Worm (Caenorhabditis elegans): ENCODE data around the gene math-40.

- TF ChIP-seq him-1 (tag; optimal IDR thresholded peaks at IDR 0.05), result no peak
- no peak for TF ChIP-seq dao-5 (tag; optimal IDR thresholded peaks at IDR 0.05)
- TF ChIP-seq W03F9.2 (tag; optimal IDR thresholded peaks at IDR 0.05), result no peak
These were observed 40.6 kb downstream of the math-40 start, which contains the start of gene math-10 for ce11 chrII:1870875-1871592.

Measured in whole organism, L4/young adult.